Worm (Caenorhabditis elegans): ENCODE measurements around the gene T03F7.5.

Gene T03F7.5

ce11 chrV:11326914-11327367 is 28.4 kb upstream of the T03F7.5 start, which contains the start of gene tmed-10:
tmed-10 (minus strand) TSS chrV:11326964.
- peak; percentile 82 for TF ChIP-seq pha-4 (tag; optimal IDR thresholded peaks at IDR 0.05)
- TF ChIP-seq zag-1 (tag; optimal IDR thresholded peaks at IDR 0.05) = no peak
- TF ChIP-seq nhr-25 (tag; optimal IDR thresholded peaks at IDR 0.05) = peak; percentile 57
- TF ChIP-seq nhr-23 (tag; optimal IDR thresholded peaks at IDR 0.05) = peak; percentile 36
- no peak for TF ChIP-seq ztf-11 (tag; optimal IDR thresholded peaks at IDR 0.05)
- TF ChIP-seq nhr-77 (tag; optimal IDR thresholded peaks at IDR 0.05) = no peak
- TF ChIP-seq nfya-1 (tag; optimal IDR thresholded peaks at IDR 0.05; ENCODE audit: insufficient read depth) = peak; percentile 72
- peak; percentile 50 for TF ChIP-seq elt-2 (tag; optimal IDR thresholded peaks at IDR 0.05)
- peak; percentile 3 for TF ChIP-seq egl-5 (tag; optimal IDR thresholded peaks at IDR 0.05)
- peak; percentile 80 for TF ChIP-seq lin-15B (tag; optimal IDR thresholded peaks at IDR 0.05)
- peak; percentile 69 for TF ChIP-seq snpc-4 (tag; optimal IDR thresholded peaks at IDR 0.05)
- TF ChIP-seq hmg-11 (tag; optimal IDR thresholded peaks at IDR 0.05) = peak; percentile 34
- peak; percentile 64 for TF ChIP-seq lin-39 (tag; optimal IDR thresholded peaks at IDR 0.05)
- TF ChIP-seq fkh-10 (GFP tag; optimal IDR thresholded peaks at IDR 0.05) = no peak

ce11 chrV:11323720-11324119 is 25.2 kb upstream of the T03F7.5 start, which contains the start of gene str-141:
str-141 (minus strand) TSS chrV:11323820.
- TF ChIP-seq ceh-82 (tag; optimal IDR thresholded peaks at IDR 0.05) (no peak), nhr-11 (tag; optimal IDR thresholded peaks at IDR 0.05) (no peak), mml-1 (tag; optimal IDR thresholded peaks at IDR 0.05) (no peak), zag-1 (tag; optimal IDR thresholded peaks at IDR 0.05) (no peak), ceh-16 (tag; optimal IDR thresholded peaks at IDR 0.05) (no peak), ztf-4 (tag; optimal IDR thresholded peaks at IDR 0.05) (no peak), nhr-237 (tag; optimal IDR thresholded peaks at IDR 0.05) (no peak), unc-39 (tag; optimal IDR thresholded peaks at IDR 0.05) (no peak), pqm-1 (tag; optimal IDR thresholded peaks at IDR 0.05) (no peak), nhr-77 (tag; optimal IDR thresholded peaks at IDR 0.05) (no peak), ztf-11 (tag; optimal IDR thresholded peaks at IDR 0.05) (no peak), ceh-28 (tag; optimal IDR thresholded peaks at IDR 0.05) (no peak), pha-4 (tag; optimal IDR thresholded peaks at IDR 0.05) (no peak), tbx-2 (tag; optimal IDR thresholded peaks at IDR 0.05) (no peak), sea-2 (GFP tag; optimal IDR thresholded peaks at IDR 0.05) (no peak), daf-12 (tag; optimal IDR thresholded peaks at IDR 0.05) (no peak), R02D3.7 (tag; optimal IDR thresholded peaks at IDR 0.05) (no peak), ceh-9 (tag; optimal IDR thresholded peaks at IDR 0.05) (no peak)

DNA sequence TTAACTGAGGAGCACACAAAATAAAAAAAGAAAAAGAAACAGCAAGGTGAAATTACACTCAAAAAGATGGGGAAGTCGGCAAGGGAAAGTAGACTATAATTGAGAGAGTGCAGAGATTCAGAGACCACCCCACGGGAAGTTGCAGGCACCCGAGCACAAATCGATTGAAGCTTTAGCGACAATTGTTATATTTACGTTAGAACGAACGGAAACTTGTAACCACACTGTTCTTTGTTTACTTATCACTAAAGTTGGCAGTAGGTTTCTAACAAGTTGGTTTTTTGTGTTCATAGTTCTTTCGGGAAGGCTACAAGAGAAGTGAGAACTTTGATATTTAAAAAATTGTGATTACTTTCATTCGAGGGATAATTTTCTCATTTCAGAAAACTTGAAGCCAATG is 23.2 kb upstream of the T03F7.5 start, which contains the start of gene F47G9.4:
Gene F47G9.4 (minus strand): TSS at position 98 of the 400 bp plus-strand sequence.
- TF ChIP-seq elt-1 (tag; optimal IDR thresholded peaks at IDR 0.05) (no peak), pha-4 (tag; optimal IDR thresholded peaks at IDR 0.05) (peak; percentile 94), elt-2 (tag; optimal IDR thresholded peaks at IDR 0.05) (peak; percentile 8)

- no peak for TF ChIP-seq fos-1 (tag; optimal IDR thresholded peaks at IDR 0.05)
- TF ChIP-seq sea-2 (GFP tag; optimal IDR thresholded peaks at IDR 0.05) = no peak
- TF ChIP-seq pha-4 (tag; optimal IDR thresholded peaks at IDR 0.05) = no peak
- no peak for TF ChIP-seq hmg-11 (tag; optimal IDR thresholded peaks at IDR 0.05)
- no peak for TF ChIP-seq ztf-4 (tag; optimal IDR thresholded peaks at IDR 0.05)
- no peak for TF ChIP-seq ceh-16 (tag; optimal IDR thresholded peaks at IDR 0.05)
- no peak for TF ChIP-seq ceh-9 (tag; optimal IDR thresholded peaks at IDR 0.05)
- TF ChIP-seq lin-15B (tag; optimal IDR thresholded peaks at IDR 0.05) = no peak
- TF ChIP-seq ztf-11 (tag; optimal IDR thresholded peaks at IDR 0.05) = no peak
- no peak for TF ChIP-seq pqm-1 (tag; optimal IDR thresholded peaks at IDR 0.05)
- TF ChIP-seq nhr-23 (tag; optimal IDR thresholded peaks at IDR 0.05) = no peak
- TF ChIP-seq R02D3.7 (tag; optimal IDR thresholded peaks at IDR 0.05) = no peak
- no peak for TF ChIP-seq nhr-67 (tag; optimal IDR thresholded peaks at IDR 0.05)
- no peak for TF ChIP-seq mdl-1 (tag; optimal IDR thresholded peaks at IDR 0.05)
- TF ChIP-seq nhr-43 (tag; optimal IDR thresholded peaks at IDR 0.05; ENCODE audit: poor library complexity, severe bottlenecking) = no peak
- no peak for TF ChIP-seq nfya-1 (tag; optimal IDR thresholded peaks at IDR 0.05; ENCODE audit: insufficient read depth)
- TF ChIP-seq nhr-12 (tag; optimal IDR thresholded peaks at IDR 0.05) = no peak
These were observed 22.3 kb upstream of the T03F7.5 start for ce11 chrV:11320860-11321259.

- TF ChIP-seq ceh-9 (tag; optimal IDR thresholded peaks at IDR 0.05) (no peak), skn-1 (tag; optimal IDR thresholded peaks at IDR 0.05) (no peak), eor-1 (tag; optimal IDR thresholded peaks at IDR 0.05) (no peak), fkh-10 (GFP tag; optimal IDR thresholded peaks at IDR 0.05) (no peak), pha-4 (tag; optimal IDR thresholded peaks at IDR 0.05) (no peak), ztf-11 (tag; optimal IDR thresholded peaks at IDR 0.05) (no peak), ceh-16 (tag; optimal IDR thresholded peaks at IDR 0.05) (no peak), mdl-1 (tag; optimal IDR thresholded peaks at IDR 0.05) (no peak), hmg-11 (tag; optimal IDR thresholded peaks at IDR 0.05) (no peak), unc-62 (GFP tag; optimal IDR thresholded peaks at IDR 0.05) (no peak), jun-1 (tag; optimal IDR thresholded peaks at IDR 0.05) (no peak), elt-2 (tag; optimal IDR thresholded peaks at IDR 0.05) (no peak), fos-1 (tag; optimal IDR thresholded peaks at IDR 0.05) (no peak), nhr-237 (tag; optimal IDR thresholded peaks at IDR 0.05) (no peak), aly-2 (tag; optimal IDR thresholded peaks at IDR 0.05) (no peak), lin-39 (tag; optimal IDR thresholded peaks at IDR 0.05) (no peak), egl-27 (tag; optimal IDR thresholded peaks at IDR 0.05) (no peak)
These were observed 18.3 kb upstream of the T03F7.5 start, which contains the start of gene cutl-18 for ce11 chrV:11316801-11317200. cutl-18 (minus strand) TSS chrV:11316901.
